Fruit fly (Drosophila melanogaster) S2 (cell line): ENCODE measurements around the gene CG32812.

Experiments used
- CG8478 ChIP-seq: fragments of >200 bp; optimal IDR thresholded peaks from 2 replicates; lab custom pipeline; 2018
- CTCF ChIP-seq, 2 experiments: fragments of >200 bp; optimal IDR thresholded peaks; 2 replicates each; lab custom pipeline; 2018

CG32812 gene

dm6 chrX:1286868-1287835 lies at the start of gene CG32812:
TSS of gene CG32812 (plus strand) at chrX:1287290.
- TF ChIP-seq CTCF (optimal IDR thresholded peaks at IDR 0.05; lab: Kevin White, UChicago) = peak; percentile 26 to 68
- TF ChIP-seq CG8478 (lab: Kevin White, UChicago) = no peak

- TF ChIP-seq CG8478 (lab: Kevin White, UChicago) (no peak), CTCF (optimal IDR thresholded peaks at IDR 0.05; lab: Kevin White, UChicago) (no peak)
These were observed 47.3 kb upstream of the CG32812 start, which contains the start of gene CG11403 for dm6 chrX:1239832-1240231. TSS of gene CG11403 (minus strand) at chrX:1239884.

dm6 chrX:1242049-1242448 lies 45.0 kb upstream of the CG32812 start:
- TF ChIP-seq CG8478 (lab: Kevin White, UChicago) (no peak), CTCF (optimal IDR thresholded peaks at IDR 0.05; lab: Kevin White, UChicago) (no peak)

dm6 chrX:1248735-1249134 lies 38.4 kb upstream of the CG32812 start:
- TF ChIP-seq CTCF (optimal IDR thresholded peaks at IDR 0.05; lab: Kevin White, UChicago) (no peak), CG8478 (lab: Kevin White, UChicago) (no peak)

dm6 chrX:1249612-1250011 lies 37.5 kb upstream of the CG32812 start:
- TF ChIP-seq CTCF (optimal IDR thresholded peaks at IDR 0.05; lab: Kevin White, UChicago) (no peak), CG8478 (lab: Kevin White, UChicago) (no peak)

dm6 chrX:1250104-1250503 lies 37.0 kb upstream of the CG32812 start:
- TF ChIP-seq CG8478 (lab: Kevin White, UChicago) (no peak), CTCF (optimal IDR thresholded peaks at IDR 0.05; lab: Kevin White, UChicago) (no peak)

dm6 chrX:1252961-1253360 lies 34.1 kb upstream of the CG32812 start:
- TF ChIP-seq CTCF (optimal IDR thresholded peaks at IDR 0.05; lab: Kevin White, UChicago) = no peak
- TF ChIP-seq CG8478 (lab: Kevin White, UChicago) = no peak

dm6 chrX:1256131-1256530 lies 31.0 kb upstream of the CG32812 start:
- TF ChIP-seq CTCF (optimal IDR thresholded peaks at IDR 0.05; lab: Kevin White, UChicago) = no peak

dm6 chrX:1256742-1257441 lies 30.2 kb upstream of the CG32812 start:
- TF ChIP-seq CTCF (optimal IDR thresholded peaks at IDR 0.05; lab: Kevin White, UChicago) (no peak), CG8478 (lab: Kevin White, UChicago) (no peak)

dm6 chrX:1260327-1260726 lies 26.8 kb upstream of the CG32812 start:
- TF ChIP-seq CTCF (optimal IDR thresholded peaks at IDR 0.05; lab: Kevin White, UChicago) (no peak), CG8478 (lab: Kevin White, UChicago) (no peak)

dm6 chrX:1262536-1263263 lies 24.4 kb upstream of the CG32812 start:
- TF ChIP-seq CTCF (optimal IDR thresholded peaks at IDR 0.05; lab: Kevin White, UChicago) (no peak), CG8478 (lab: Kevin White, UChicago) (no peak)

dm6 chrX:1264547-1264946 lies 22.5 kb upstream of the CG32812 start:
- TF ChIP-seq CTCF (optimal IDR thresholded peaks at IDR 0.05; lab: Kevin White, UChicago) = no peak
- TF ChIP-seq CG8478 (lab: Kevin White, UChicago) = no peak

- TF ChIP-seq CG8478 (lab: Kevin White, UChicago) (no peak), CTCF (optimal IDR thresholded peaks at IDR 0.05; lab: Kevin White, UChicago) (no peak)
These were observed 19.5 kb upstream of the CG32812 start for dm6 chrX:1267625-1268024.

- no peak for TF ChIP-seq CTCF (optimal IDR thresholded peaks at IDR 0.05; lab: Kevin White, UChicago)
- no peak for TF ChIP-seq CG8478 (lab: Kevin White, UChicago)
These were observed 17.4 kb upstream of the CG32812 start for dm6 chrX:1269700-1270099.
